Fruit fly (Drosophila melanogaster) whole organism, embryonic: ENCODE measurements around the gene Prx2.

ENCODE experiments used
- Abd-B ChIP-seq: fragments of 200-800 bp; sonication (Bioruptor generic); optimal IDR thresholded peaks from 2 replicates; lab custom pipeline; 2018; ENCODE audit warnings: missing biosample characterization, mild to moderate bottlenecking, missing genetic modification characterization, moderate library complexity
- BEAF-32 ChIP-seq: fragments of 200-800 bp; sonication (Bioruptor generic); optimal IDR thresholded peaks from 3 replicates; lab custom pipeline; 2017; ENCODE audit warnings: missing biosample characterization, missing genetic modification characterization, mild to moderate bottlenecking, moderate library complexity, missing genetic modification reagents
- CG10209 ChIP-seq: fragments of 200-800 bp; sonication (Bioruptor generic); optimal IDR thresholded peaks from 3 replicates; lab custom pipeline; 2017; ENCODE audit warnings: missing biosample characterization, mild to moderate bottlenecking, missing genetic modification characterization, missing genetic modification reagents
- CG10654 ChIP-seq: fragments of 200-800 bp; sonication (Bioruptor generic); optimal IDR thresholded peaks from 2 replicates; lab custom pipeline; 2016; ENCODE audit warnings: missing biosample characterization, missing genetic modification characterization
- CG12155 ChIP-seq: fragments of 200-800 bp; sonication (Bioruptor generic); optimal IDR thresholded peaks from 3 replicates; lab custom pipeline; 2016; ENCODE audit warnings: missing biosample characterization, missing genetic modification characterization
- CG12219 ChIP-seq: fragments of 200-800 bp; sonication (Bioruptor generic); optimal IDR thresholded peaks from 3 replicates; lab custom pipeline; 2018; ENCODE audit warnings: missing biosample characterization, mild to moderate bottlenecking, missing genetic modification characterization
- CG15073 ChIP-seq: fragments of 200-800 bp; sonication (Bioruptor generic); optimal IDR thresholded peaks from 2 replicates; lab custom pipeline; 2016; ENCODE audit warnings: missing biosample characterization, missing genetic modification characterization
- CG15269 ChIP-seq: fragments of 200-800 bp; sonication (Bioruptor generic); optimal IDR thresholded peaks from 2 replicates; lab custom pipeline; 2018; ENCODE audit warnings: missing biosample characterization, mild to moderate bottlenecking, missing genetic modification characterization, moderate library complexity
- CG18599 ChIP-seq: fragments of 200-800 bp; sonication (Bioruptor generic); optimal IDR thresholded peaks from 3 replicates; lab custom pipeline; 2017; ENCODE audit warnings: missing biosample characterization, missing genetic modification characterization, mild to moderate bottlenecking, moderate library complexity, missing genetic modification reagents
- CG2120 ChIP-seq: fragments of 200-800 bp; sonication (Bioruptor generic); optimal IDR thresholded peaks from 3 replicates; lab custom pipeline; 2016; ENCODE audit warnings: missing biosample characterization, missing genetic modification characterization
- CG2199 ChIP-seq: fragments of 200-800 bp; sonication (Bioruptor generic); IDR thresholded peaks from 3 replicates; pipeline ENCODE4 v1.3.6; 2022; ENCODE audit warnings: missing biosample characterization, missing genetic modification characterization
- CG30403 ChIP-seq: fragments of 200-800 bp; sonication (Bioruptor generic); optimal IDR thresholded peaks from 3 replicates; lab custom pipeline; 2016; ENCODE audit warnings: missing biosample characterization, missing genetic modification characterization
- CG3995 ChIP-seq: fragments of 200-800 bp; sonication (Bioruptor generic); optimal IDR thresholded peaks from 3 replicates; lab custom pipeline; 2016; ENCODE audit warnings: missing biosample characterization, missing genetic modification characterization
- CG7556 ChIP-seq: fragments of 200-800 bp; sonication (Bioruptor generic); optimal IDR thresholded peaks from 2 replicates; lab custom pipeline; 2017; ENCODE audit warnings: missing biosample characterization, mild to moderate bottlenecking, missing genetic modification characterization
- CG7839 ChIP-seq: fragments of 200-800 bp; sonication (Bioruptor generic); optimal IDR thresholded peaks from 3 replicates; lab custom pipeline; 2018; ENCODE audit warnings: missing biosample characterization, mild to moderate bottlenecking, missing genetic modification characterization, moderate library complexity
- CG7928 ChIP-seq: fragments of 200-800 bp; sonication (Bioruptor generic); optimal IDR thresholded peaks from 2 replicates; lab custom pipeline; 2017; ENCODE audit warnings: missing biosample characterization, mild to moderate bottlenecking, missing genetic modification characterization
- CG8924 ChIP-seq: fragments of 200-800 bp; optimal IDR thresholded peaks from 3 replicates; lab custom pipeline; 2019; ENCODE audit warnings: missing biosample characterization, mild to moderate bottlenecking, missing genetic modification characterization, moderate library complexity
- CG9727 ChIP-seq: fragments of 200-800 bp; sonication (Bioruptor generic); optimal IDR thresholded peaks from 3 replicates; lab custom pipeline; 2017; ENCODE audit warnings: missing biosample characterization, mild to moderate bottlenecking, missing genetic modification characterization
- CG9932 ChIP-seq: fragments of 200-800 bp; sonication (Bioruptor generic); IDR thresholded peaks from 2 replicates; pipeline ENCODE4 v1.3.6; 2022; ENCODE audit warnings: missing biosample characterization, missing genetic modification characterization
- Dbx ChIP-seq: fragments of 200-800 bp; sonication (Bioruptor generic); IDR thresholded peaks from 3 replicates; pipeline ENCODE4 v1.3.6; 2022; ENCODE audit warnings: missing biosample characterization, missing genetic modification characterization
- Dp ChIP-seq: fragments of 200-800 bp; sonication (Bioruptor generic); optimal IDR thresholded peaks from 2 replicates; lab custom pipeline; 2018; ENCODE audit warnings: missing biosample characterization, mild to moderate bottlenecking, missing genetic modification characterization, moderate library complexity
- Ets65A ChIP-seq: fragments of 200-800 bp; sonication (Bioruptor generic); peaks from one replicate; lab custom pipeline; 2016; ENCODE audit warnings: missing biosample characterization, missing genetic modification characterization
- Fer1 ChIP-seq: fragments of 200-800 bp; sonication (Bioruptor generic); optimal IDR thresholded peaks from 2 replicates; lab custom pipeline; 2017; ENCODE audit warnings: missing biosample characterization, mild to moderate bottlenecking, missing genetic modification characterization
- H15 ChIP-seq: fragments of 200-800 bp; sonication (Bioruptor generic); IDR thresholded peaks from 3 replicates; pipeline ENCODE4 v1.3.6; 2022; ENCODE audit warnings: missing biosample characterization, missing genetic modification characterization
- Hr39 ChIP-seq: fragments of >200 bp; optimal IDR thresholded peaks from 2 replicates; lab custom pipeline; 2017
- Hsf ChIP-seq: fragments of 200-800 bp; sonication (Bioruptor generic); optimal IDR thresholded peaks from 3 replicates; lab custom pipeline; 2016; ENCODE audit warnings: missing biosample characterization, missing genetic modification characterization
- Kr ChIP-seq: fragments of 200-800 bp; sonication (Bioruptor generic); optimal IDR thresholded peaks from 2 replicates; lab custom pipeline; 2017; ENCODE audit warnings: missing biosample characterization, mild to moderate bottlenecking, missing genetic modification characterization
- Neu2 ChIP-seq: fragments of 200-800 bp; sonication (Bioruptor generic); optimal IDR thresholded peaks from 3 replicates; lab custom pipeline; 2016; ENCODE audit warnings: missing biosample characterization, missing genetic modification characterization, borderline replicate concordance
- Poxn ChIP-seq: fragments of 200-800 bp; sonication (Bioruptor generic); IDR thresholded peaks from 2 replicates; pipeline ENCODE4 v1.3.6; 2022; ENCODE audit warnings: missing biosample characterization, missing genetic modification characterization
- Ptx1 ChIP-seq: fragments of 200-800 bp; sonication (Bioruptor generic); IDR thresholded peaks from 2 replicates; pipeline ENCODE4 v1.3.6; 2022; ENCODE audit warnings: missing biosample characterization, missing genetic modification characterization
- Rx ChIP-seq: fragments of 200-800 bp; sonication (Bioruptor generic); IDR thresholded peaks from 2 replicates; pipeline ENCODE4 v1.3.6; 2022; ENCODE audit warnings: missing biosample characterization, missing genetic modification characterization
- Side ChIP-seq: fragments of 200-800 bp; sonication (Bioruptor generic); optimal IDR thresholded peaks from 2 replicates; lab custom pipeline; 2016; ENCODE audit warnings: missing biosample characterization, missing genetic modification characterization
- Taf1 ChIP-seq: fragments of 200-800 bp; sonication (Bioruptor generic); IDR thresholded peaks from 2 replicates; pipeline ENCODE4 v1.3.6; 2022; ENCODE audit warnings: missing biosample characterization, missing genetic modification characterization
- Vsx1 ChIP-seq: fragments of 200-800 bp; sonication (Bioruptor generic); optimal IDR thresholded peaks from 2 replicates; lab custom pipeline; 2017; ENCODE audit warnings: missing biosample characterization, mild to moderate bottlenecking, missing genetic modification characterization, missing genetic modification reagents
- ac ChIP-seq: fragments of 200-800 bp; sonication (Bioruptor generic); optimal IDR thresholded peaks from 3 replicates; lab custom pipeline; 2017; ENCODE audit warnings: missing biosample characterization, mild to moderate bottlenecking, missing genetic modification characterization
- aop ChIP-seq: fragments of 200-800 bp; sonication (Bioruptor generic); IDR thresholded peaks from 2 replicates; pipeline ENCODE4 v1.3.6; 2022; ENCODE audit warnings: missing biosample characterization, missing genetic modification characterization
- ash1 ChIP-seq: fragments of 200-800 bp; sonication (Bioruptor generic); optimal IDR thresholded peaks from 2 replicates; lab custom pipeline; 2018; ENCODE audit warnings: missing biosample characterization, mild to moderate bottlenecking, missing genetic modification characterization
- az2 ChIP-seq: fragments of 200-800 bp; sonication (Bioruptor generic); optimal IDR thresholded peaks from 3 replicates; lab custom pipeline; 2016; ENCODE audit warnings: missing biosample characterization, missing genetic modification characterization
- fd102C ChIP-seq: fragments of 200-800 bp; sonication (Bioruptor generic); optimal IDR thresholded peaks from 2 replicates; lab custom pipeline; 2018; ENCODE audit warnings: missing biosample characterization, mild to moderate bottlenecking, missing genetic modification characterization, moderate library complexity
- fd3F ChIP-seq: fragments of 200-800 bp; sonication (Bioruptor generic); optimal IDR thresholded peaks from 2 replicates; lab custom pipeline; 2018; ENCODE audit warnings: missing biosample characterization, mild to moderate bottlenecking, missing genetic modification characterization, moderate library complexity
- fd64A ChIP-seq: fragments of 200-800 bp; sonication (Bioruptor generic); optimal IDR thresholded peaks from 3 replicates; lab custom pipeline; 2018; ENCODE audit warnings: missing biosample characterization, mild to moderate bottlenecking, missing genetic modification characterization
- gem ChIP-seq: fragments of 200-800 bp; sonication (Bioruptor generic); optimal IDR thresholded peaks from 2 replicates; lab custom pipeline; 2019; ENCODE audit warnings: missing biosample characterization, mild to moderate bottlenecking, missing genetic modification characterization, moderate library complexity
- her ChIP-seq: fragments of 200-800 bp; sonication (Bioruptor generic); optimal IDR thresholded peaks from 2 replicates; lab custom pipeline; 2016; ENCODE audit warnings: missing biosample characterization, missing genetic modification characterization
- kay ChIP-seq: fragments of 200-800 bp; sonication (Bioruptor generic); optimal IDR thresholded peaks from 2 replicates; lab custom pipeline; 2016; ENCODE audit warnings: missing biosample characterization, missing genetic modification characterization
- lmd ChIP-seq: fragments of 200-800 bp; sonication (Bioruptor generic); IDR thresholded peaks from 2 replicates; pipeline ENCODE4 v1.3.6; 2022; ENCODE audit warnings: missing biosample characterization, missing genetic modification characterization
- mld ChIP-seq: fragments of 200-800 bp; sonication (Bioruptor generic); IDR thresholded peaks from 3 replicates; pipeline ENCODE4 v1.3.6; 2022; ENCODE audit warnings: missing biosample characterization, missing genetic modification characterization; ENCODE audit not compliant: partially characterized antibody
- schlank ChIP-seq: fragments of 200-800 bp; sonication (Bioruptor generic); optimal IDR thresholded peaks from 2 replicates; lab custom pipeline; 2018; ENCODE audit warnings: missing biosample characterization, mild to moderate bottlenecking, missing genetic modification characterization
- sim ChIP-seq: fragments of 200-800 bp; sonication (Bioruptor generic); IDR thresholded peaks from 2 replicates; pipeline ENCODE4 v1.3.6; 2022; ENCODE audit warnings: missing biosample characterization, missing genetic modification characterization
- stc ChIP-seq: fragments of 200-800 bp; sonication (Bioruptor generic); IDR thresholded peaks from 2 replicates; pipeline ENCODE4 v1.3.6; 2022; ENCODE audit warnings: missing biosample characterization, missing genetic modification characterization
- trem ChIP-seq: fragments of 200-800 bp; optimal IDR thresholded peaks from 3 replicates; lab custom pipeline; 2019; ENCODE audit warnings: missing biosample characterization, mild to moderate bottlenecking, missing genetic modification characterization, moderate library complexity
- vfl ChIP-seq: fragments of 200-800 bp; sonication (Bioruptor generic); optimal IDR thresholded peaks from 2 replicates; lab custom pipeline; 2016; ENCODE audit warnings: missing biosample characterization, missing genetic modification characterization

Gene Prx2

dm6 chrX:13332702-13333243, 3.1 kb downstream of the Prx2 start (continued):
- no peak for TF ChIP-seq Neu2 (GFP tag; lab: Kevin White, UChicago)
- peak; percentile 44 for TF ChIP-seq CG18599
- TF ChIP-seq CG12219: no peak
- TF ChIP-seq az2 (GFP tag; lab: Kevin White, UChicago): no peak
- no peak for TF ChIP-seq kay (GFP tag; lab: Kevin White, UChicago)
- no peak for TF ChIP-seq Hr39 (lab: Kevin White, UChicago)
- TF ChIP-seq CG30403 (GFP tag; lab: Kevin White, UChicago): peak; percentile 43
- TF ChIP-seq fd64A (GFP tag; lab: Kevin White, UChicago): no peak
- TF ChIP-seq Hsf: peak; percentile 24
- 0 out of 3 replicates have a peak, but pooled peaks have one; percentile 27 for TF ChIP-seq Dbx (GFP tag; lab: Robert Waterston, UW)
- TF ChIP-seq trem (tag; lab: Kevin White, UChicago): no peak
- TF ChIP-seq CG7839 (tag; lab: Kevin White, UChicago): peak; percentile 38
- TF ChIP-seq mld (GFP tag; lab: Robert Waterston, UW): no peak
- no peak for TF ChIP-seq schlank (tag; lab: Kevin White, UChicago)
- no peak for TF ChIP-seq Abd-B
- TF ChIP-seq Vsx1 (GFP tag; lab: Kevin White, UChicago): peak; percentile 26
- no peak for TF ChIP-seq CG2199
- TF ChIP-seq H15 (GFP tag; lab: Robert Waterston, UW): no peak
- no peak for TF ChIP-seq fd3F
- no peak for TF ChIP-seq Fer1 (GFP tag; lab: Kevin White, UChicago)
- TF ChIP-seq CG7928 (GFP tag; lab: Kevin White, UChicago): no peak
- TF ChIP-seq CG9727 (GFP tag; lab: Kevin White, UChicago): peak; percentile 55
- TF ChIP-seq aop (GFP tag; lab: Robert Waterston, UW): no peak
- TF ChIP-seq CG10209 (GFP tag; lab: Kevin White, UChicago): no peak
- peak; percentile 77 for TF ChIP-seq CG2120 (GFP tag; lab: Kevin White, UChicago)
- no peak for TF ChIP-seq vfl
- no peak for TF ChIP-seq stc (GFP tag; lab: Robert Waterston, UW)
- no peak for TF ChIP-seq fd102C (GFP tag; lab: Kevin White, UChicago)
- TF ChIP-seq her (GFP tag; lab: Kevin White, UChicago): peak; percentile 49
- TF ChIP-seq CG15073 (GFP tag; lab: Kevin White, UChicago): no peak
- TF ChIP-seq CG9932: peak; percentile 45
- 0 out of 2 replicates have a peak, but pooled peaks have one; percentile 2 for TF ChIP-seq Rx (GFP tag; lab: Robert Waterston, UW)
- TF ChIP-seq CG15269 (tag; lab: Kevin White, UChicago): peak; percentile 3
- peak; percentile 20 for TF ChIP-seq CG7556 (GFP tag; lab: Kevin White, UChicago)
- TF ChIP-seq ash1 (GFP tag; lab: Kevin White, UChicago): no peak
- no peak for TF ChIP-seq Taf1 (GFP tag; lab: Robert Waterston, UW)
- TF ChIP-seq lmd (GFP tag; lab: Robert Waterston, UW): peak; percentile 25; the same call in 1 of the 2 replicates
- TF ChIP-seq sim (GFP tag; lab: Robert Waterston, UW): no peak
- no peak for TF ChIP-seq BEAF-32 (GFP tag; lab: Kevin White, UChicago)
- TF ChIP-seq CG10654 (GFP tag; lab: Kevin White, UChicago): no peak
- TF ChIP-seq Side (GFP tag; lab: Kevin White, UChicago): peak; percentile 37
- no peak for TF ChIP-seq Dp (GFP tag; lab: Kevin White, UChicago)
- TF ChIP-seq Kr (GFP tag; lab: Kevin White, UChicago): no peak
- peak; percentile 5 for TF ChIP-seq CG12155
- no peak for TF ChIP-seq Poxn (GFP tag; lab: Robert Waterston, UW)
- no peak for TF ChIP-seq Ptx1
- TF ChIP-seq CG8924: peak; percentile 14
- peak; percentile 31 for TF ChIP-seq gem (tag; lab: Kevin White, UChicago)
- TF ChIP-seq CG3995: no peak
- no peak for TF ChIP-seq ac (GFP tag; lab: Kevin White, UChicago)
- TF ChIP-seq Ets65A (GFP tag; lab: Kevin White, UChicago): peak; percentile 95
